Fruit fly (Drosophila melanogaster): ENCODE measurements around the gene HP1D3csd.
A peak's percentile ranks its signal among the peaks of the same experiment; 100 is the strongest.

Gene HP1D3csd

dm6 chrX:19179696-19180255 is 10.2 kb upstream of the HP1D3csd start, which contains the start of the genes CG7556 and CG7453 (continued):
- no peak for TF ChIP-seq nerfin-2 (GFP tag; IDR thresholded peaks at IDR 0.05; ENCODE audit: partially characterized antibody)
- no peak for TF ChIP-seq CG31365 (tag; optimal IDR thresholded peaks at IDR 0.05)
- peak; percentile 61 for TF ChIP-seq Bdp1 (GFP tag; optimal IDR thresholded peaks at IDR 0.05)
- peak; percentile 35 for TF ChIP-seq B-H2 (GFP tag; optimal IDR thresholded peaks at IDR 0.05)
- peak; percentile 76 for TF ChIP-seq dysf (GFP tag; IDR thresholded peaks at IDR 0.05)
- TF ChIP-seq CG2875 (GFP tag; optimal IDR thresholded peaks at IDR 0.05), result peak; percentile 29
- TF ChIP-seq cas (GFP tag; IDR thresholded peaks at IDR 0.05), result no peak
- TF ChIP-seq CG1603 (tag; optimal IDR thresholded peaks at IDR 0.05), result peak; percentile 12
- peak; percentile 65 for TF ChIP-seq Sin3A (optimal IDR thresholded peaks at IDR 0.05)
- TF ChIP-seq HLH3B (GFP tag; IDR thresholded peaks at IDR 0.05), result peak; percentile 61; the same call in 1 of the 2 replicates
- peak; percentile 83 for TF ChIP-seq CoRest (tag; optimal IDR thresholded peaks at IDR 0.05)
- no peak for TF ChIP-seq Opbp (GFP tag; IDR thresholded peaks at IDR 0.05; ENCODE audit: partially characterized antibody)
- TF ChIP-seq PHDP (tag; optimal IDR thresholded peaks at IDR 0.05), result peak; percentile 70
- TF ChIP-seq HHEX (GFP tag; optimal IDR thresholded peaks at IDR 0.05), result peak; percentile 37
- peak; percentile 39 for TF ChIP-seq D19B (GFP tag; optimal IDR thresholded peaks at IDR 0.05)
- TF ChIP-seq CG4617 (GFP tag; optimal IDR thresholded peaks at IDR 0.05; ENCODE audit: borderline replicate concordance), result peak; percentile 38
- peak; percentile 67 for TF ChIP-seq pnt (GFP tag; optimal IDR thresholded peaks at IDR 0.05)
- peak; percentile 67 for TF ChIP-seq CG3847 (GFP tag; IDR thresholded peaks at IDR 0.05)
- TF ChIP-seq lilli (GFP tag; optimal IDR thresholded peaks at IDR 0.05), result peak; percentile 87
- TF ChIP-seq Side (GFP tag; optimal IDR thresholded peaks at IDR 0.05), result peak; percentile 66
- TF ChIP-seq CG4730 (GFP tag; IDR thresholded peaks at IDR 0.05), result peak; percentile 31; the same call in 1 of the 2 replicates
- no peak for TF ChIP-seq TFAM (GFP tag; optimal IDR thresholded peaks at IDR 0.05)

DNA sequence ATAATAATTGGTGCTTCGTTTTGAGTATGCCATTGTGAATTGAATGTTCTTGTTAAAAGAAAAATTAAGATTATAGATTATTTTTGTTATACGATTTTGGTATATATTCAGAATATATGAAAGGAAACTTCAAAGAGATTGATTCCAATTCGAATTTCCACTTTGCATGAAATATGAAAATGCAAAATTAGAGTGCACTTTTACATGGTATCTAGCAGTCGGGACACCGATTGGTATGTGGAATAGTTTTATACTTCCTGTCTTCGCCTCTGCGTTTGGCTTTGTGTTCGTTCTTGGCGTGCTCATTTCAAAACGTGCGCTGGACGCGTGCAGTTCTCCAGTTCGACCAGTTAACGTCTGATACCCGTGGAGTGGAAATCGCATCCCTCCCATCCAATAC is 6.9 kb upstream of the HP1D3csd start, which contains the start of gene CG33253:
TSS of gene CG33253 (plus strand) at position 301 of the 400 bp plus-strand sequence.
- TF ChIP-seq CG10654 (GFP tag; optimal IDR thresholded peaks at IDR 0.05) (no peak), CG10979 (tag; optimal IDR thresholded peaks at IDR 0.05) (peak; percentile 11), Blimp-1 (GFP tag; optimal IDR thresholded peaks at IDR 0.05) (no peak), CG17829 (tag; optimal IDR thresholded peaks at IDR 0.05) (peak; percentile 2), CG7556 (GFP tag; optimal IDR thresholded peaks at IDR 0.05) (peak; percentile 17), Med (GFP tag) (peak; percentile 63), gem (tag; optimal IDR thresholded peaks at IDR 0.05) (peak; percentile 17), CG17361 (GFP tag; IDR thresholded peaks at IDR 0.05) (peak; percentile 45; the same call in 1 of the 3 replicates), D19B (GFP tag; optimal IDR thresholded peaks at IDR 0.05) (peak; percentile 27), CG10267 (tag; optimal IDR thresholded peaks at IDR 0.05) (peak; percentile 1), row (GFP tag; IDR thresholded peaks at IDR 0.05) (0 out of 3 replicates have a peak, but pooled peaks have one; percentile 37), CG10209 (GFP tag; optimal IDR thresholded peaks at IDR 0.05) (no peak), D19A (tag; optimal IDR thresholded peaks at IDR 0.05) (no peak), CG6791 (GFP tag; IDR thresholded peaks at IDR 0.05; ENCODE audit: partially characterized antibody) (no peak), CG18262 (tag; optimal IDR thresholded peaks at IDR 0.05) (peak; percentile 44), lola (GFP tag; optimal IDR thresholded peaks at IDR 0.05) (peak in 1 of 3 experiments; percentile 17), pan (optimal IDR thresholded peaks at IDR 0.05) (peak in 1 of 2 experiments; percentile 33), pan (GFP tag; optimal IDR thresholded peaks at IDR 0.05 in 1 of 2, IDR thresholded peaks at IDR 0.05 in 1 of 2) (peak in 1 of 2 experiments; percentile 9)
